Fruit fly (Drosophila melanogaster): Measurements from ENCODE around the gene CG43390.

CG43390 gene

DNA sequence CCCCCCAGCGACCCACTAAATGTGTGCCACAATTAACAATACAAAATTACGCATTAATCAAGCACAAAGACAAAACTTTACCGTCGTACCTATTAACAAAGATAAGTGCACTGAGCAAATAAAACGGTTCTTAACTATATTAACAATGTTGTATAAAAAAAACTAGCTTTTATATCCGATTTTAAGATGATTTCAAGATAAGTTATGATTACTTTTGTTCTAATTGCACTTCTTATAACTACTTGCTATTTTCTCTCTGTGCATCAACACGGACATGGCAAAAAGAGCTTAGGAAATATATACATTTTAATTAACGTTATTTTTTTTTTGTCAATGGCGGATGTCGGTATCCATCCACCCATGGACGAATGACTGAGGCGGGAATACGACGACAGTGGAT is 43.6 kb downstream of the CG43390 start (continued):
- TF ChIP-seq Hr78 (GFP tag; optimal IDR thresholded peaks at IDR 0.05) (no peak), sima (GFP tag; optimal IDR thresholded peaks at IDR 0.05) (no peak), H2.0 (GFP tag; IDR thresholded peaks at IDR 0.05) (no peak), shn (GFP tag; optimal IDR thresholded peaks at IDR 0.05) (no peak), CG9727 (GFP tag; optimal IDR thresholded peaks at IDR 0.05) (no peak), Dfd (GFP tag; optimal IDR thresholded peaks at IDR 0.05) (no peak), CG4854 (GFP tag; optimal IDR thresholded peaks at IDR 0.05) (no peak), kah (GFP tag; optimal IDR thresholded peaks at IDR 0.05) (no peak), esg (GFP tag; conservative IDR thresholded peaks at IDR 0.05) (no peak), CG6254 (GFP tag; optimal IDR thresholded peaks at IDR 0.05) (no peak), CG10565 (GFP tag; optimal IDR thresholded peaks at IDR 0.05) (no peak), CG15479 (GFP tag; optimal IDR thresholded peaks at IDR 0.05) (no peak), dan (GFP tag; IDR thresholded peaks at IDR 0.05) (no peak), aop (GFP tag; IDR thresholded peaks at IDR 0.05) (no peak), CG1792 (GFP tag; optimal IDR thresholded peaks at IDR 0.05) (no peak), nerfin-2 (GFP tag; IDR thresholded peaks at IDR 0.05; ENCODE audit: partially characterized antibody) (no peak), ems (GFP tag; optimal IDR thresholded peaks at IDR 0.05) (peak; percentile 5), bcd (GFP tag; optimal IDR thresholded peaks at IDR 0.05) (no peak), maf-S (GFP tag; optimal IDR thresholded peaks at IDR 0.05) (no peak), run (tag; optimal IDR thresholded peaks at IDR 0.05) (no peak), peb (GFP tag; IDR thresholded peaks at IDR 0.05) (no peak), twi (tag; optimal IDR thresholded peaks at IDR 0.05) (no peak), CrebB (tag; optimal IDR thresholded peaks at IDR 0.05) (no peak), CG13296 (GFP tag; optimal IDR thresholded peaks at IDR 0.05) (peak; percentile 24), CG17186 (GFP tag; optimal IDR thresholded peaks at IDR 0.05) (no peak), CG10267 (tag; optimal IDR thresholded peaks at IDR 0.05) (no peak), Rfx (GFP tag; IDR thresholded peaks at IDR 0.05) (peak; percentile 47; the same call in 1 of the 2 replicates), ab (GFP tag; optimal IDR thresholded peaks at IDR 0.05) (no peak), Chrac-16 (GFP tag; optimal IDR thresholded peaks at IDR 0.05) (no peak), Ssrp (tag; optimal IDR thresholded peaks at IDR 0.05) (no peak), eyg (GFP tag; optimal IDR thresholded peaks at IDR 0.05) (no peak), ind (GFP tag; optimal IDR thresholded peaks at IDR 0.05) (peak; percentile 11), GATAe (GFP tag; conservative IDR thresholded peaks at IDR 0.05) (no peak), z (GFP tag; IDR thresholded peaks at IDR 0.05) (no peak), pros (GFP tag; optimal IDR thresholded peaks at IDR 0.05) (no peak), vnd (GFP tag; IDR thresholded peaks at IDR 0.05; ENCODE audit: partially characterized antibody) (no peak), CG14441 (GFP tag; IDR thresholded peaks at IDR 0.05) (peak; percentile 27; the same call in 1 of the 2 replicates), CG3065 (GFP tag; optimal IDR thresholded peaks at IDR 0.05) (no peak), lov (optimal IDR thresholded peaks at IDR 0.05) (no peak), lov (GFP tag; IDR thresholded peaks at IDR 0.05) (no peak), stc (GFP tag; IDR thresholded peaks at IDR 0.05) (peak; percentile 33; the same call in 1 of the 2 replicates), Neu2 (GFP tag; optimal IDR thresholded peaks at IDR 0.05; ENCODE audit: borderline replicate concordance) (no peak), Sox100B (GFP tag; optimal IDR thresholded peaks at IDR 0.05) (no peak), Side (GFP tag; optimal IDR thresholded peaks at IDR 0.05) (no peak), CG12155 (GFP tag; optimal IDR thresholded peaks at IDR 0.05) (no peak), luna (GFP tag; optimal IDR thresholded peaks at IDR 0.05) (no peak), CG12391 (tag; optimal IDR thresholded peaks at IDR 0.05) (peak; percentile 19), CG11247 (GFP tag; IDR thresholded peaks at IDR 0.05) (no peak), nmo (GFP tag; optimal IDR thresholded peaks at IDR 0.05) (no peak), pho (GFP tag; optimal IDR thresholded peaks at IDR 0.05) (no peak), CG3407 (GFP tag; optimal IDR thresholded peaks at IDR 0.05) (no peak), Six4 (GFP tag; optimal IDR thresholded peaks at IDR 0.05) (no peak)
